Worm (Caenorhabditis elegans): Measurements from ENCODE around the gene srd-64.
A peak's percentile ranks its signal among the peaks of the same experiment; 100 is the strongest.

srd-64 gene

DNA sequence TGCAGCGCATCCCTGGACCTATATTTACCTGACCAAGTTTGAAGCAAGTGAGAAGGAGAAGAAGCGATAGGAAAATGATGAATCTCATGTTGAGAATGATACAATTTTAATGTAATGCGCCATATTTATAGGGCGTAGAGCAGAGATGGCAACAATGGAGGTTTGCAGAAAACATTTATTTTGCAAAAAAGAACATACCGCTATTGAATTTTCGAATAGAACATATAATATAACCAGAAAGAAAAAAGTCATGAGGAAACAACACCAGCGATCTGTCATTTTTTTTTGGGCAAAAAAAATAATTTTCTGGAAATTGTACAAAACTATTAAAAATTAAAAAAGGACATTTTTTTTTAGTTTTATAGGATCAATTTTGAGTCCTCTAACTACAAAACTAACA is 7.4 kb upstream of the srd-64 start, which contains the start of gene spex-3 (continued):
- TF ChIP-seq nhr-90 (tag; optimal IDR thresholded peaks at IDR 0.05): no peak
- TF ChIP-seq lsl-1 (GFP tag; optimal IDR thresholded peaks at IDR 0.05): no peak

DNA sequence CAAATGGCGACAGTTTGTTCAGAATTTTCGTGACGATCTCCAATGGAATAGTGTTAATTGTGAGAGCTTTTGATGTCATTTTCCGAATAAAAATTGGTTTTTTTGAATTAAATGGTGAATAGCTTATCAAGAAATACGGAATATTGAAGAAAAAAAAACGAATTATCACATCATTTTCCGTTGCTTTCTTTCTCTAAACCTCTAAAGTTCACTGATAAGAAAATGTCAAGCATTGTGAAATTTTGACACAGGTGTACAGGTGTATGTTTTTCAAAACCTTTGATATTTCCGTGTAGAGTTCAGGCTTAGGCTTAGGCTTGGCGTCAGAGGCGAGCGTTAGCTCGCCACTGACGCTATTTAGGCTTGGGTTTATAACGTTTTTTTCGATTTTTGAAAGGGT is 3.9 kb upstream of the srd-64 start, which contains the start of gene fbxa-74:
Gene fbxa-74 (minus strand): TSS at position 145 of the 400 bp plus-strand sequence.
- no peak for TF ChIP-seq athp-1 (tag; optimal IDR thresholded peaks at IDR 0.05)
- peak; percentile 35; the same call in 1 of the 2 replicates for TF ChIP-seq cebp-1 (GFP tag; IDR thresholded peaks at IDR 0.05)
- TF ChIP-seq cebp-1 (tag; optimal IDR thresholded peaks at IDR 0.05): peak; percentile 57
- TF ChIP-seq nhr-80 (tag; optimal IDR thresholded peaks at IDR 0.05): peak; percentile 71
- TF ChIP-seq F37B4.10 (GFP tag; IDR thresholded peaks at IDR 0.05): 0 out of 2 replicates have a peak, but pooled peaks have one; percentile 37

DNA sequence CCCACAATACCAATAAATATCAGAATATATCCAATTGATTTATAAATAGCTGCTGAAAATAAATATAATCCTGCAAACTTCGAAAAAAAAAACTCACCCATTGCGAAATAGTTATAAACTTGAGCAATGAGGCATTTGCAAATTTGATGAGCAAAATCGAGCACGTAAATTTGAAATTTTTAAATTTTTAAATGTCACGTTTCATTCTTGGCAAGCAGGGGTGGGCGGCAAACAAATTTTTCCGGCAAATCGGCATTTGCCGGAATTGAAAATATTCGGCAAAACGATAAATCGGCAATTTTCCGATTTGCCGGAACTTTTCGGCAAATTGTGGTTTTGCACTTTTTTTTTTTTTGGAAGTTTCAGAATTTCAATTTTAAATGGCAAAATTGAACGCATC is 5.0 kb downstream of the srd-64 start, which contains the start of gene Y22D7AR.14:
Gene Y22D7AR.14 (minus strand): TSS at position 101 of the 400 bp plus-strand sequence.
- TF ChIP-seq K11D2.4 (GFP tag; IDR thresholded peaks at IDR 0.05) (no peak), mel-28 (tag; optimal IDR thresholded peaks at IDR 0.05; ENCODE audit: borderline replicate concordance) (no peak), pha-4 (tag; optimal IDR thresholded peaks at IDR 0.05) (no peak)

- TF ChIP-seq xnd-1 (tag; optimal IDR thresholded peaks at IDR 0.05): no peak
- no peak for TF ChIP-seq madf-3 (GFP tag; IDR thresholded peaks at IDR 0.05)
- TF ChIP-seq chd-7 (tag; optimal IDR thresholded peaks at IDR 0.05): no peak
- no peak for TF ChIP-seq Y56A3A.18 (GFP tag; IDR thresholded peaks at IDR 0.05)
- no peak for TF ChIP-seq ztf-6 (GFP tag; IDR thresholded peaks at IDR 0.05)
- TF ChIP-seq K11D2.4 (GFP tag; IDR thresholded peaks at IDR 0.05): no peak
- no peak for TF ChIP-seq ztf-3 (GFP tag; optimal IDR thresholded peaks at IDR 0.05)
- no peak for TF ChIP-seq F33H1.4 (GFP tag; IDR thresholded peaks at IDR 0.05)
- TF ChIP-seq lin-35 (GFP tag; optimal IDR thresholded peaks at IDR 0.05): no peak
- TF ChIP-seq lsl-1 (GFP tag; optimal IDR thresholded peaks at IDR 0.05): no peak
Measured at ce11 chrIII:1687999-1688398, 6.9 kb downstream of the srd-64 start, which contains the start of gene Y22D7AR.7. TSS of gene Y22D7AR.7 (minus strand) at chrIII:1688099.

ce11 chrIII:1682262-1682661 is 12.6 kb downstream of the srd-64 start:
- TF ChIP-seq F23B12.7 (tag; optimal IDR thresholded peaks at IDR 0.05; ENCODE audit: insufficient read depth): no peak
- TF ChIP-seq F22D6.2 (tag; optimal IDR thresholded peaks at IDR 0.05): no peak
- TF ChIP-seq madf-3 (GFP tag; IDR thresholded peaks at IDR 0.05): no peak
- 0 out of 2 replicates have a peak, but pooled peaks have one; percentile 22 for TF ChIP-seq C06A6.2 (GFP tag; conservative IDR thresholded peaks at IDR 0.05)
- peak; percentile 27 for TF ChIP-seq somi-1 (GFP tag; optimal IDR thresholded peaks at IDR 0.05)
- no peak for TF ChIP-seq D2030.7 (GFP tag; IDR thresholded peaks at IDR 0.05)
- no peak for TF ChIP-seq sea-2 (GFP tag; IDR thresholded peaks at IDR 0.05)
- no peak for TF ChIP-seq lin-35 (GFP tag; optimal IDR thresholded peaks at IDR 0.05)
- no peak for TF ChIP-seq bed-1 (GFP tag; IDR thresholded peaks at IDR 0.05)
- TF ChIP-seq hmg-1.2 (GFP tag; IDR thresholded peaks at IDR 0.05): peak; percentile 80

- TF ChIP-seq F39B2.1 (GFP tag; IDR thresholded peaks at IDR 0.05) (no peak), B0019.2 (GFP tag; conservative IDR thresholded peaks at IDR 0.05) (no peak), cebp-1 (GFP tag; IDR thresholded peaks at IDR 0.05) (no peak), cebp-1 (tag; optimal IDR thresholded peaks at IDR 0.05) (peak; percentile 61), rpc-1 (optimal IDR thresholded peaks at IDR 0.05) (no peak), rpc-1 (tag; optimal IDR thresholded peaks at IDR 0.05) (no peak), nhr-120 (GFP tag; IDR thresholded peaks at IDR 0.05) (no peak), K11D2.4 (GFP tag; IDR thresholded peaks at IDR 0.05) (0 out of 2 replicates have a peak, but pooled peaks have one; percentile 13), ztf-22 (GFP tag; optimal IDR thresholded peaks at IDR 0.05) (no peak), pbrm-1 (GFP tag; IDR thresholded peaks at IDR 0.05) (peak; percentile 55; the same call in 1 of the 2 replicates), C06A6.2 (GFP tag; conservative IDR thresholded peaks at IDR 0.05) (0 out of 2 replicates have a peak, but pooled peaks have one; percentile 18), mcd-1 (GFP tag; IDR thresholded peaks at IDR 0.05) (0 out of 2 replicates have a peak, but pooled peaks have one; percentile 9), cebp-2 (GFP tag; IDR thresholded peaks at IDR 0.05) (0 out of 2 replicates have a peak, but pooled peaks have one; percentile 22), nhr-80 (tag; optimal IDR thresholded peaks at IDR 0.05) (peak; percentile 77), somi-1 (GFP tag; optimal IDR thresholded peaks at IDR 0.05) (peak; percentile 14), madf-6 (GFP tag; IDR thresholded peaks at IDR 0.05) (no peak), tbp1 (GFP tag; optimal IDR thresholded peaks at IDR 0.05) (peak; percentile 34), atf-7 (tag; optimal IDR thresholded peaks at IDR 0.05) (peak; percentile 66), snpc-4 (GFP tag; optimal IDR thresholded peaks at IDR 0.05) (no peak), snpc-4 (tag; optimal IDR thresholded peaks at IDR 0.05) (peak in 1 of 4 experiments; percentile 3)
Measured at ce11 chrIII:1680996-1681395, 13.9 kb downstream of the srd-64 start.

Measured in whole organism, young adult.